Worm (Caenorhabditis elegans) whole organism, L1 larva: ENCODE data around the gene C52D10.3.

Experiments used
- ama-1 ChIP-seq: fragments of 150-350 bp; optimal IDR thresholded peaks from 2 replicates; lab custom pipeline; 2014
- pqm-1 ChIP-seq: sonication (generic microtip); optimal IDR thresholded peaks from 3 replicates; lab custom pipeline; 2017; ENCODE audit warnings: missing biosample characterization, missing genetic modification characterization

DNA sequence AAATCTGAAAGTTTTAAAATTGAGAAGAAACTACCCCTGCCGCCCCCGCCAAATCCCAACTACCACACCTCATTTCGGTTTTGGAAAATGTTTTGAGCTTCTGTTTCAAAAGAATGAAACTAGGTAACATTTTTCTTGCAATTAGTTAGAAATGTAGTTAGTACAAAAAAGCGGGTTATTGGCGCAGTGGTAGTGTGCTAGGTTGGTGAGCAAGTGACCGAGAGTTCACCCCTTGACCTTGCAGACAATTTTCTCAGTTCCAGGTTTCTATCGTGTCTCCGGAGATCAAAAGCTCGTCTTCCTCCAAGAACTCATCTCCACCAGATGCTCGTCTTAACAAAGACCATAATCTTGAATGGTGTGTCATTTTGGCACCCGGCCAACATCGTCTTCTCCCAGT, 12.9 kb downstream of the C52D10.3 start:
- no peak for TF ChIP-seq ama-1
- no peak for TF ChIP-seq pqm-1 (tag; lab: Kevin White, UChicago)
